Worm (Caenorhabditis elegans): Measurements from ENCODE around the gene asb-1.

DNA sequence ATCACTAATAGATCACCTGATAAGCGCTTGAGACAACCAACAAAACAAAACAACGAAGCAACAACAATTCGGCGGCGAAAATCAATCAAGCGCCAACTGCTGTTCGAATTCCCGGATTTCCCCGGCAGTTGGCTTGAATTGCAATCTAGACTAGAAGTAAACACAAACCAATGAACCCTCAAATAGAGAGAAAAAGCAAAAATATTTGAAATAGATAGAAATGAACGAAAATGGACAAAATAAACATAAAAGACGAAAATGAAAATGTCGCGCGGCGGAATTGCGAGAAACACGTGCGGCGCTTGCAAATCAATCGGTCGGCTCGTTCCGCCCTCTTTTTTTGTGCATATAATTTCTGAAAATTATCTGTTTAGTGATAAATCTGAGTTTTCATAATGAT lies 27.2 kb downstream of the asb-1 start, which contains the start of gene idhg-1:
- TF ChIP-seq C08G9.2 (tag; optimal IDR thresholded peaks at IDR 0.05) (peak; percentile 95), pat-9 (tag; optimal IDR thresholded peaks at IDR 0.05) (peak; percentile 96), odd-2 (tag; optimal IDR thresholded peaks at IDR 0.05) (peak; percentile 96), fkh-10 (GFP tag; optimal IDR thresholded peaks at IDR 0.05) (peak; percentile 90), ceh-9 (tag; optimal IDR thresholded peaks at IDR 0.05) (peak; percentile 58), hlh-13 (GFP tag; optimal IDR thresholded peaks at IDR 0.05) (peak; percentile 84), ama-1 (optimal IDR thresholded peaks at IDR 0.05) (no peak), madf-2 (tag; optimal IDR thresholded peaks at IDR 0.05) (peak; percentile 94), npax-4 (tag; optimal IDR thresholded peaks at IDR 0.05) (peak; percentile 94), dve-1 (tag; optimal IDR thresholded peaks at IDR 0.05) (peak; percentile 37), pha-4 (tag; optimal IDR thresholded peaks at IDR 0.05) (no peak), eyg-1 (tag; optimal IDR thresholded peaks at IDR 0.05) (peak; percentile 96)

All from whole organism, late embryonic.